Worm (Caenorhabditis elegans): ENCODE data around the gene F46B3.23.

The F46B3.23 gene

ce11 chrV:20580511-20581040, 25.9 kb downstream of the F46B3.23 start, which contains the start of gene F26F2.7 (continued):
- peak; percentile 90 for TF ChIP-seq nhr-90 (tag; optimal IDR thresholded peaks at IDR 0.05; ENCODE audit: poor library complexity)
- peak; percentile 93 for TF ChIP-seq nhr-47 (tag; optimal IDR thresholded peaks at IDR 0.05)
- TF ChIP-seq pag-3 (tag; optimal IDR thresholded peaks at IDR 0.05; ENCODE audit: borderline replicate concordance, insufficient read depth): no peak
- peak; percentile 65 for TF ChIP-seq isw-1 (GFP tag; IDR thresholded peaks at IDR 0.05)
- TF ChIP-seq nhr-19 (GFP tag; conservative IDR thresholded peaks at IDR 0.05): peak; percentile 83
- TF ChIP-seq snu-23 (GFP tag; optimal IDR thresholded peaks at IDR 0.05): peak; percentile 90
- peak; percentile 3 for TF ChIP-seq hlh-4 (tag; optimal IDR thresholded peaks at IDR 0.05)
- no peak for TF ChIP-seq aly-2 (tag; optimal IDR thresholded peaks at IDR 0.05)
- no peak for TF ChIP-seq hpl-2 (GFP tag; optimal IDR thresholded peaks at IDR 0.05)
- peak; percentile 90 for TF ChIP-seq swsn-7 (tag; optimal IDR thresholded peaks at IDR 0.05)
- TF ChIP-seq nhr-12 (tag; optimal IDR thresholded peaks at IDR 0.05): no peak
- peak; percentile 11 for TF ChIP-seq blmp-1 (tag; optimal IDR thresholded peaks at IDR 0.05)
- no peak for TF ChIP-seq nhr-28 (tag; optimal IDR thresholded peaks at IDR 0.05)
- TF ChIP-seq ces-1 (GFP tag; optimal IDR thresholded peaks at IDR 0.05): no peak
- TF ChIP-seq elt-3 (tag; optimal IDR thresholded peaks at IDR 0.05): peak in 2 of 6 experiments; percentile 33 to 66
- TF ChIP-seq dpl-1 (GFP tag; optimal IDR thresholded peaks at IDR 0.05): peak; percentile 65 to 81 (median 79)
- peak; percentile 75 for TF ChIP-seq sox-4 (tag; optimal IDR thresholded peaks at IDR 0.05)
- peak in 1 of 2 experiments; percentile 67 for TF ChIP-seq ztf-11 (tag; optimal IDR thresholded peaks at IDR 0.05)
- TF ChIP-seq C34B4.2 (tag; optimal IDR thresholded peaks at IDR 0.05): no peak
- peak; percentile 80 for TF ChIP-seq egl-13 (tag; optimal IDR thresholded peaks at IDR 0.05)
- TF ChIP-seq pqm-1 (tag; optimal IDR thresholded peaks at IDR 0.05): no peak
- TF ChIP-seq unc-62 (GFP tag; optimal IDR thresholded peaks at IDR 0.05): no peak
- peak; percentile 89 for TF ChIP-seq tbx-2 (tag; optimal IDR thresholded peaks at IDR 0.05)
- TF ChIP-seq alr-1 (tag; optimal IDR thresholded peaks at IDR 0.05; ENCODE audit: borderline replicate concordance): no peak
- peak; percentile 53 for TF ChIP-seq F16B12.6 (tag; optimal IDR thresholded peaks at IDR 0.05)
- TF ChIP-seq ama-1 (optimal IDR thresholded peaks at IDR 0.05): no peak
- TF ChIP-seq mef-2 (tag; optimal IDR thresholded peaks at IDR 0.05): peak; percentile 23
- no peak for TF ChIP-seq tlp-1 (tag; optimal IDR thresholded peaks at IDR 0.05)
- TF ChIP-seq sup-37 (GFP tag; optimal IDR thresholded peaks at IDR 0.05): peak; percentile 30
- TF ChIP-seq fkh-10 (GFP tag; optimal IDR thresholded peaks at IDR 0.05): peak; percentile 17
- TF ChIP-seq rnt-1 (tag; optimal IDR thresholded peaks at IDR 0.05): no peak
- peak; percentile 29 for TF ChIP-seq aha-1 (tag; optimal IDR thresholded peaks at IDR 0.05)
- no peak for TF ChIP-seq ceh-63 (GFP tag; optimal IDR thresholded peaks at IDR 0.05)
- TF ChIP-seq egl-27 (tag; optimal IDR thresholded peaks at IDR 0.05): no peak
- TF ChIP-seq ceh-82 (tag; optimal IDR thresholded peaks at IDR 0.05): peak; percentile 61 to 80 (median 70)
- TF ChIP-seq unc-30 (tag; optimal IDR thresholded peaks at IDR 0.05): no peak
- TF ChIP-seq pax-3 (tag; optimal IDR thresholded peaks at IDR 0.05): peak; percentile 65
- TF ChIP-seq lin-39 (tag; optimal IDR thresholded peaks at IDR 0.05): peak; percentile 80
- TF ChIP-seq ceh-90 (tag; optimal IDR thresholded peaks at IDR 0.05): no peak
- peak; percentile 92 for TF ChIP-seq lin-14 (GFP tag; optimal IDR thresholded peaks at IDR 0.05)
- peak; percentile 87 for TF ChIP-seq fkh-8 (tag; optimal IDR thresholded peaks at IDR 0.05)
- no peak for TF ChIP-seq lir-3 (tag; optimal IDR thresholded peaks at IDR 0.05; ENCODE audit: poor library complexity)
- TF ChIP-seq nhr-71 (tag; optimal IDR thresholded peaks at IDR 0.05): peak; percentile 93
- peak; percentile 93 for TF ChIP-seq dsc-1 (tag; optimal IDR thresholded peaks at IDR 0.05)
- peak in 1 of 2 experiments; percentile 88 for TF ChIP-seq mdl-1 (tag; optimal IDR thresholded peaks at IDR 0.05)
- no peak for TF ChIP-seq sptf-1 (tag; optimal IDR thresholded peaks at IDR 0.05)
- TF ChIP-seq lsy-2 (tag; optimal IDR thresholded peaks at IDR 0.05): peak; percentile 89 to 91
- TF ChIP-seq ceh-88 (GFP tag; IDR thresholded peaks at IDR 0.05): peak; percentile 70
- no peak for TF ChIP-seq ets-5 (GFP tag; IDR thresholded peaks at IDR 0.05)
- TF ChIP-seq zag-1 (tag; optimal IDR thresholded peaks at IDR 0.05): no peak
- peak; percentile 87 for TF ChIP-seq nhr-85 (tag)
- TF ChIP-seq elt-2 (tag; optimal IDR thresholded peaks at IDR 0.05): peak; percentile 81
